Worm (Caenorhabditis elegans): ENCODE measurements around the gene col-139.

- no peak for TF ChIP-seq ZK185.1 (tag; optimal IDR thresholded peaks at IDR 0.05; ENCODE audit: poor library complexity, severe bottlenecking)
- TF ChIP-seq ama-1 (optimal IDR thresholded peaks at IDR 0.05): no peak
- TF ChIP-seq ama-1 (GFP tag; optimal IDR thresholded peaks at IDR 0.05): no peak
- no peak for TF ChIP-seq fkh-3 (tag; optimal IDR thresholded peaks at IDR 0.05)
- no peak for TF ChIP-seq sptf-2 (GFP tag; optimal IDR thresholded peaks at IDR 0.05)
- no peak for TF ChIP-seq unc-62 (GFP tag; optimal IDR thresholded peaks at IDR 0.05)
- no peak for TF ChIP-seq athp-1 (tag; optimal IDR thresholded peaks at IDR 0.05)
- no peak for TF ChIP-seq efl-1 (GFP tag; optimal IDR thresholded peaks at IDR 0.05)
- no peak for TF ChIP-seq T07F8.4 (tag; optimal IDR thresholded peaks at IDR 0.05)
Observed at ce11 chrV:4626344-4626743, 27.4 kb downstream of the col-139 start.
